Fruit fly (Drosophila melanogaster): ENCODE results near the gene CG10177.

DNA sequence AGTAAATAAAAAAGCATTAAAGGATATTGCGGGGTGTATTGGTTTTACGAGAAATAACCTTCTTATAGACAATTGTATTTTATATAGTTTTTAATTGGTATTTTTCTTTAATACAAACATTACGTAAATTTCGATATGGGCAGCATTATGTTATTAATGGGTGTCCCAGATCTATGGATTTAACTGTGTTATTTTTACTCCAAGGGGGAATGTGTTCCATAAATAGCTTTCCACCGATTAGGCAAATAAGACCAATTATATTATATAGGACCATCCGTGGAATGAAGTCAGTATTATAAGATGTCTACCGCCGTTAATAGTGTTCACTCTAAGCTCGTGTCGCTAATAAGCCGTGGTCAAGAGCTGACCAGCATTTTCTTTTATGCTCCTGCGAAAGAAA, 37.8 kb downstream of the CG10177 start, which contains the start of gene Ir94g:
- TF ChIP-seq br (GFP tag; optimal IDR thresholded peaks at IDR 0.05) (no peak), dl (GFP tag; optimal IDR thresholded peaks at IDR 0.05; ENCODE audit: insufficient read depth in 1 of 2, partially characterized antibody in 2 of 2) (no peak), lola (GFP tag; optimal IDR thresholded peaks at IDR 0.05) (no peak), h (GFP tag; optimal IDR thresholded peaks at IDR 0.05) (no peak)

All from whole organism, wandering third instar larva.